Fruit fly (Drosophila melanogaster): ENCODE data around the gene btn.

Gene btn

dm6 chr3R:22624737-22625136, 38.3 kb upstream of the btn start (continued):
- no peak for TF ChIP-seq Elba2 (GFP tag; optimal IDR thresholded peaks at IDR 0.05)
- peak; percentile 77; the same call in 2 of the 3 replicates for TF ChIP-seq H15 (GFP tag; IDR thresholded peaks at IDR 0.05)
- TF ChIP-seq CG8290 (GFP tag; optimal IDR thresholded peaks at IDR 0.05) = no peak
- no peak for TF ChIP-seq CG8290 (tag; optimal IDR thresholded peaks at IDR 0.05)
- TF ChIP-seq CG13775 (GFP tag; optimal IDR thresholded peaks at IDR 0.05) = peak; percentile 16
- peak; percentile 42 for TF ChIP-seq trem (tag; optimal IDR thresholded peaks at IDR 0.05)
- TF ChIP-seq CG3281 (GFP tag; optimal IDR thresholded peaks at IDR 0.05) = peak; percentile 28
- peak; percentile 38 for TF ChIP-seq CG1233 (GFP tag; optimal IDR thresholded peaks at IDR 0.05)
- 0 out of 2 replicates have a peak, but pooled peaks have one; percentile 9 for TF ChIP-seq dati (GFP tag; IDR thresholded peaks at IDR 0.05)
- TF ChIP-seq D19A (tag; optimal IDR thresholded peaks at IDR 0.05) = no peak
- TF ChIP-seq abd-A (tag; optimal IDR thresholded peaks at IDR 0.05) = no peak
- TF ChIP-seq p53 (GFP tag; optimal IDR thresholded peaks at IDR 0.05) = peak; percentile 14
- TF ChIP-seq CG31365 (tag; optimal IDR thresholded peaks at IDR 0.05) = no peak
- no peak for TF ChIP-seq MESR4 (GFP tag; optimal IDR thresholded peaks at IDR 0.05)
- peak; percentile 72 for TF ChIP-seq az2 (GFP tag; optimal IDR thresholded peaks at IDR 0.05)
- TF ChIP-seq CG4820 (GFP tag; optimal IDR thresholded peaks at IDR 0.05) = peak; percentile 48
- TF ChIP-seq CG8944 (GFP tag; optimal IDR thresholded peaks at IDR 0.05) = no peak
- TF ChIP-seq Eip74EF (GFP tag; optimal IDR thresholded peaks at IDR 0.05) = no peak
- TF ChIP-seq CG6683 (GFP tag; optimal IDR thresholded peaks at IDR 0.05) = no peak
- TF ChIP-seq sqz (GFP tag; optimal IDR thresholded peaks at IDR 0.05) = peak; percentile 18
- no peak for TF ChIP-seq prd (optimal IDR thresholded peaks at IDR 0.05)
- TF ChIP-seq prd (GFP tag; IDR thresholded peaks at IDR 0.05) = peak; percentile 70; the same call in 2 of the 3 replicates
- peak; percentile 58 for TF ChIP-seq Six4 (GFP tag; optimal IDR thresholded peaks at IDR 0.05)
- no peak for TF ChIP-seq Kr (GFP tag; optimal IDR thresholded peaks at IDR 0.05)
- peak; percentile 29; the same call in 1 of the 3 replicates for TF ChIP-seq CG14050 (GFP tag; IDR thresholded peaks at IDR 0.05)
- no peak for TF ChIP-seq CG33557 (GFP tag; optimal IDR thresholded peaks at IDR 0.05)

- TF ChIP-seq crp (GFP tag; optimal IDR thresholded peaks at IDR 0.05) (peak in 1 of 2 experiments; percentile 80), Bgb (GFP tag; IDR thresholded peaks at IDR 0.05; ENCODE audit: partially characterized antibody) (peak; percentile 66), vnd (GFP tag; IDR thresholded peaks at IDR 0.05; ENCODE audit: partially characterized antibody) (peak; percentile 39; the same call in 1 of the 3 replicates), bbx (GFP tag; IDR thresholded peaks at IDR 0.05; ENCODE audit: partially characterized antibody) (peak; percentile 55), zen (tag; optimal IDR thresholded peaks at IDR 0.05) (peak; percentile 12), pzg (GFP tag; optimal IDR thresholded peaks at IDR 0.05) (peak; percentile 50), sens (GFP tag) (peak; percentile 47), CG11560 (tag; IDR thresholded peaks at IDR 0.05) (peak; percentile 97), Opbp (GFP tag; IDR thresholded peaks at IDR 0.05; ENCODE audit: partially characterized antibody) (peak; percentile 36; the same call in 2 of the 3 replicates), unc-4 (GFP tag; IDR thresholded peaks at IDR 0.05; ENCODE audit: partially characterized antibody) (peak; percentile 53; the same call in 1 of the 2 replicates), MESR4 (GFP tag; optimal IDR thresholded peaks at IDR 0.05) (peak; percentile 53), Hey (tag; optimal IDR thresholded peaks at IDR 0.05) (no peak), CG6791 (GFP tag; IDR thresholded peaks at IDR 0.05; ENCODE audit: partially characterized antibody) (peak; percentile 77), CG4617 (GFP tag; optimal IDR thresholded peaks at IDR 0.05; ENCODE audit: borderline replicate concordance) (peak; percentile 20), da (GFP tag; optimal IDR thresholded peaks at IDR 0.05) (no peak), HLH4C (GFP tag; IDR thresholded peaks at IDR 0.05; ENCODE audit: partially characterized antibody) (peak; percentile 80), CG16813 (GFP tag; IDR thresholded peaks at IDR 0.05; ENCODE audit: partially characterized antibody) (peak; percentile 23; the same call in 1 of the 3 replicates), MBD-R2 (GFP tag; IDR thresholded peaks at IDR 0.05) (peak; percentile 84), inv (GFP tag; IDR thresholded peaks at IDR 0.05; ENCODE audit: partially characterized antibody) (peak; percentile 36), NK7.1 (GFP tag; optimal IDR thresholded peaks at IDR 0.05) (no peak), slp2 (GFP tag; optimal IDR thresholded peaks at IDR 0.05) (no peak), Antp (GFP tag; optimal IDR thresholded peaks at IDR 0.05) (no peak), Pdp1 (GFP tag; optimal IDR thresholded peaks at IDR 0.05) (peak in 1 of 2 experiments; percentile 93), Nf-YB (GFP tag; optimal IDR thresholded peaks at IDR 0.05) (no peak), Myb (GFP tag; optimal IDR thresholded peaks at IDR 0.05) (peak; percentile 85)
Observed at dm6 chr3R:22618280-22618679, 31.9 kb upstream of the btn start, which contains the start of gene mRpL45. TSS of gene mRpL45 (plus strand) at chr3R:22618492.

All from whole organism, embryonic.